Worm (Caenorhabditis elegans): ENCODE results near the gene nhr-229.

The nhr-229 gene

DNA sequence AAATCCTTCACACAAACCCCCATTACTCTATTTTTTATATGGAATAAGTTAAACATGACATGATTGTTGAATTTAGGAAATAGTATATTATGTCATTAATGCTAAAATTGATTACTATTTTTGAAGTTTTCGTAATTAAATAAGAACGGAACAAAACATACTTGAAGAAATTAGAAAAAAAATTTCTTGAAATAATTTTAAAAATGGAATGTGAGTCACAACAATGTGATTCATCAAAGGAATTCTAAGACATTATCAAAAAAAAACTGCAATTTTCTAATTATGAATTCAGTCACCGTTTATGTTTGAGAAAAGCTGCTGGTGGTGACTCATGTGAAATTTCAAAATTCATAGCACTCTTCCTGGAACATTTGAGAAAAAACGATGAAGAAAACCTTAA is 42.0 kb downstream of the nhr-229 start, which contains the start of gene nccd-1:
nccd-1 (plus strand) TSS at position 301 of the 400 bp plus-strand sequence.
- TF ChIP-seq tra-4 (tag; optimal IDR thresholded peaks at IDR 0.05), result no peak
- no peak for TF ChIP-seq ceh-13 (GFP tag; optimal IDR thresholded peaks at IDR 0.05)
- TF ChIP-seq tbx-11 (GFP tag; IDR thresholded peaks at IDR 0.05), result no peak
- no peak for TF ChIP-seq hmbx-1 (tag; optimal IDR thresholded peaks at IDR 0.05)
- TF ChIP-seq hnd-1 (tag; optimal IDR thresholded peaks at IDR 0.05), result no peak
- TF ChIP-seq B0310.2 (tag; optimal IDR thresholded peaks at IDR 0.05), result no peak
- TF ChIP-seq aly-1 (tag; optimal IDR thresholded peaks at IDR 0.05), result no peak
- no peak for TF ChIP-seq ama-1 (optimal IDR thresholded peaks at IDR 0.05)
